Fruit fly (Drosophila melanogaster): Measurements from ENCODE around the gene RFeSP.

RFeSP gene

dm6 chr2L:1579254-1579653, 34.7 kb downstream of the RFeSP start (continued):
- TF ChIP-seq CG8281 (tag; optimal IDR thresholded peaks at IDR 0.05) (peak; percentile 31), CG6854 (GFP tag; optimal IDR thresholded peaks at IDR 0.05) (peak; percentile 59), Oaz (GFP tag; IDR thresholded peaks at IDR 0.05) (peak; percentile 69), eyg (GFP tag; optimal IDR thresholded peaks at IDR 0.05) (peak; percentile 70), row (GFP tag; IDR thresholded peaks at IDR 0.05) (peak; percentile 77), CG13296 (GFP tag; optimal IDR thresholded peaks at IDR 0.05) (peak; percentile 78), CG10321 (GFP tag; IDR thresholded peaks at IDR 0.05) (0 out of 2 replicates have a peak, but pooled peaks have one; percentile 15), sim (GFP tag; IDR thresholded peaks at IDR 0.05) (peak; percentile 36; the same call in 1 of the 2 replicates), CG9437 (GFP tag; optimal IDR thresholded peaks at IDR 0.05) (peak; percentile 30), jumu (GFP tag; optimal IDR thresholded peaks at IDR 0.05) (peak; percentile 61), gce (GFP tag; IDR thresholded peaks at IDR 0.05) (peak; percentile 62; the same call in 1 of the 3 replicates), Pdp1 (GFP tag; optimal IDR thresholded peaks at IDR 0.05) (peak; percentile 67 to 70), ttk (GFP tag; IDR thresholded peaks at IDR 0.05) (peak; percentile 48), CHES-1-like (GFP tag; optimal IDR thresholded peaks at IDR 0.05) (peak; percentile 48), CG16813 (GFP tag; IDR thresholded peaks at IDR 0.05; ENCODE audit: partially characterized antibody) (no peak), Taf1 (GFP tag; IDR thresholded peaks at IDR 0.05) (peak; percentile 26; the same call in 1 of the 2 replicates), p53 (GFP tag; optimal IDR thresholded peaks at IDR 0.05) (peak; percentile 21), odd (GFP tag; optimal IDR thresholded peaks at IDR 0.05) (peak; percentile 50), bcd (GFP tag; optimal IDR thresholded peaks at IDR 0.05) (peak; percentile 48), CG2129 (GFP tag; IDR thresholded peaks at IDR 0.05; ENCODE audit: partially characterized antibody) (no peak), CG10274 (GFP tag; optimal IDR thresholded peaks at IDR 0.05) (peak; percentile 20), gfzf (GFP tag; optimal IDR thresholded peaks at IDR 0.05) (no peak), CG2199 (GFP tag; IDR thresholded peaks at IDR 0.05) (no peak), Hr51 (GFP tag; optimal IDR thresholded peaks at IDR 0.05) (peak; percentile 32 to 69), CG31224 (GFP tag; IDR thresholded peaks at IDR 0.05) (peak; percentile 77), CG32532 (GFP tag; IDR thresholded peaks at IDR 0.05) (peak; percentile 92), gem (tag; optimal IDR thresholded peaks at IDR 0.05) (peak; percentile 78), gsb-n (tag; optimal IDR thresholded peaks at IDR 0.05) (no peak), da (GFP tag; optimal IDR thresholded peaks at IDR 0.05) (no peak), CG15601 (tag; optimal IDR thresholded peaks at IDR 0.05) (no peak), bsh (GFP tag; optimal IDR thresholded peaks at IDR 0.05) (peak in 1 of 2 experiments; percentile 55), usp (GFP tag; optimal IDR thresholded peaks at IDR 0.05) (no peak), CoRest (tag; optimal IDR thresholded peaks at IDR 0.05) (peak; percentile 75), CG17361 (GFP tag; IDR thresholded peaks at IDR 0.05) (peak; percentile 60), sob (GFP tag; IDR thresholded peaks at IDR 0.05) (peak; percentile 81), Abd-B (GFP tag; optimal IDR thresholded peaks at IDR 0.05) (peak; percentile 43), CG18619 (GFP tag; optimal IDR thresholded peaks at IDR 0.05) (peak; percentile 58), Six4 (GFP tag; optimal IDR thresholded peaks at IDR 0.05) (peak; percentile 17), Med (GFP tag) (peak; percentile 97), Ptx1 (GFP tag; IDR thresholded peaks at IDR 0.05) (peak; percentile 78), kay (GFP tag; optimal IDR thresholded peaks at IDR 0.05) (no peak), CG17186 (GFP tag; optimal IDR thresholded peaks at IDR 0.05) (no peak), CG4404 (GFP tag; IDR thresholded peaks at IDR 0.05) (peak; percentile 57), Mrtf (GFP tag; IDR thresholded peaks at IDR 0.05) (peak; percentile 75; the same call in 2 of the 3 replicates), CG32767 (GFP tag; IDR thresholded peaks at IDR 0.05) (no peak), bigmax (GFP tag; optimal IDR thresholded peaks at IDR 0.05) (no peak), CG11456 (GFP tag; IDR thresholded peaks at IDR 0.05) (peak; percentile 77), dan (GFP tag; IDR thresholded peaks at IDR 0.05) (no peak), aop (GFP tag; IDR thresholded peaks at IDR 0.05) (no peak), hkb (optimal IDR thresholded peaks at IDR 0.05) (no peak), hkb (GFP tag; IDR thresholded peaks at IDR 0.05) (peak; percentile 82), bowl (GFP tag; IDR thresholded peaks at IDR 0.05) (no peak)

Data from whole organism, embryonic.